Fruit fly (Drosophila melanogaster) whole organism, embryonic: Measurements from ENCODE around the gene CG32073.

ENCODE experiments used
- CG10431 ChIP-seq: fragments of 200-800 bp; sonication (Bioruptor generic); optimal IDR thresholded peaks from 3 replicates; lab custom pipeline; 2018; ENCODE audit warnings: missing biosample characterization, mild to moderate bottlenecking, missing genetic modification characterization
- CG11247 ChIP-seq: fragments of 200-800 bp; sonication (Bioruptor generic); IDR thresholded peaks from 2 replicates; pipeline ENCODE4 v1.3.6; 2022; ENCODE audit warnings: missing biosample characterization, missing genetic modification characterization
- CG11504 ChIP-seq: fragments of 200-800 bp; sonication (Bioruptor generic); optimal IDR thresholded peaks from 3 replicates; lab custom pipeline; 2019; ENCODE audit warnings: missing biosample characterization, mild to moderate bottlenecking, missing genetic modification characterization, moderate library complexity
- CG13424 ChIP-seq: fragments of 200-800 bp; sonication (Bioruptor generic); optimal IDR thresholded peaks from 2 replicates; lab custom pipeline; 2019; ENCODE audit warnings: missing biosample characterization, mild to moderate bottlenecking, missing genetic modification characterization, moderate library complexity
- CG13894 ChIP-seq: fragments of 200-800 bp; sonication (Bioruptor generic); optimal IDR thresholded peaks from 3 replicates; lab custom pipeline; 2018; ENCODE audit warnings: missing biosample characterization, mild to moderate bottlenecking, missing genetic modification characterization, moderate library complexity
- CG15696 ChIP-seq: fragments of 200-800 bp; sonication (Bioruptor generic); optimal IDR thresholded peaks from 2 replicates; lab custom pipeline; 2019; ENCODE audit warnings: missing biosample characterization, mild to moderate bottlenecking, missing genetic modification characterization, moderate library complexity
- CG16813 ChIP-seq: fragments of 200-800 bp; sonication (Bioruptor generic); IDR thresholded peaks from 3 replicates; pipeline ENCODE4 v1.3.6; 2022; ENCODE audit warnings: missing biosample characterization, missing genetic modification characterization; ENCODE audit not compliant: partially characterized antibody
- CG17186 ChIP-seq: fragments of 200-800 bp; sonication (Bioruptor generic); optimal IDR thresholded peaks from 3 replicates; lab custom pipeline; 2017; ENCODE audit warnings: missing biosample characterization, missing genetic modification reagents, missing genetic modification characterization
- CG17328 ChIP-seq: fragments of 200-800 bp; sonication (Bioruptor generic); IDR thresholded peaks from 2 replicates; pipeline ENCODE4 v1.3.6; 2022; ENCODE audit warnings: missing biosample characterization, missing genetic modification characterization
- CG18599 ChIP-seq: fragments of 200-800 bp; sonication (Bioruptor generic); optimal IDR thresholded peaks from 3 replicates; lab custom pipeline; 2017; ENCODE audit warnings: missing biosample characterization, missing genetic modification characterization, mild to moderate bottlenecking, moderate library complexity, missing genetic modification reagents
- CG2120 ChIP-seq: fragments of 200-800 bp; sonication (Bioruptor generic); optimal IDR thresholded peaks from 3 replicates; lab custom pipeline; 2016; ENCODE audit warnings: missing biosample characterization, missing genetic modification characterization
- CG30403 ChIP-seq: fragments of 200-800 bp; sonication (Bioruptor generic); optimal IDR thresholded peaks from 3 replicates; lab custom pipeline; 2016; ENCODE audit warnings: missing biosample characterization, missing genetic modification characterization
- CG4328 ChIP-seq: fragments of 200-800 bp; sonication (Bioruptor generic); optimal IDR thresholded peaks from 3 replicates; lab custom pipeline; 2017; ENCODE audit warnings: missing biosample characterization, missing genetic modification reagents, missing genetic modification characterization
- CG4617 ChIP-seq: fragments of 200-800 bp; sonication (Bioruptor generic); optimal IDR thresholded peaks from 3 replicates; lab custom pipeline; 2016; ENCODE audit warnings: missing biosample characterization, missing genetic modification characterization, borderline replicate concordance
- CG5245 ChIP-seq: fragments of 200-800 bp; sonication (Bioruptor generic); optimal IDR thresholded peaks from 3 replicates; lab custom pipeline; 2016; ENCODE audit warnings: missing biosample characterization, missing genetic modification characterization
- CG6654 ChIP-seq: fragments of 200-800 bp; sonication (Bioruptor generic); optimal IDR thresholded peaks from 2 replicates; lab custom pipeline; 2017; ENCODE audit warnings: missing biosample characterization, mild to moderate bottlenecking, missing genetic modification characterization
- CG9609 ChIP-seq: fragments of 200-800 bp; sonication (Bioruptor generic); optimal IDR thresholded peaks from 3 replicates; lab custom pipeline; 2016; ENCODE audit warnings: missing biosample characterization, missing genetic modification characterization
- CG9817 ChIP-seq: fragments of 200-800 bp; sonication (Bioruptor generic); optimal IDR thresholded peaks from 2 replicates; lab custom pipeline; 2018; ENCODE audit warnings: missing biosample characterization, mild to moderate bottlenecking, missing genetic modification characterization, moderate library complexity
- CHES-1-like ChIP-seq: fragments of 200-800 bp; sonication (Bioruptor generic); optimal IDR thresholded peaks from 2 replicates; lab custom pipeline; 2016; ENCODE audit warnings: missing biosample characterization, missing genetic modification characterization
- Dad ChIP-seq: fragments of 200-800 bp; sonication (Bioruptor generic); optimal IDR thresholded peaks from 3 replicates; lab custom pipeline; 2016; ENCODE audit warnings: missing biosample characterization, missing genetic modification characterization
- Dref ChIP-seq: fragments of 200-800 bp; sonication (Bioruptor generic); IDR thresholded peaks from 2 replicates; pipeline ENCODE4 v1.3.6; 2022; ENCODE audit warnings: missing biosample characterization, missing genetic modification characterization
- Elba2 ChIP-seq: fragments of 200-800 bp; sonication (Bioruptor generic); optimal IDR thresholded peaks from 3 replicates; lab custom pipeline; 2016; ENCODE audit warnings: missing biosample characterization, missing genetic modification characterization
- Fer2 ChIP-seq: fragments of 200-800 bp; sonication (Bioruptor generic); optimal IDR thresholded peaks from 2 replicates; lab custom pipeline; 2018; ENCODE audit warnings: missing biosample characterization, mild to moderate bottlenecking, missing genetic modification characterization, moderate library complexity
- Hey ChIP-seq: fragments of 200-800 bp; sonication (Bioruptor generic); optimal IDR thresholded peaks from 3 replicates; lab custom pipeline; 2018; ENCODE audit warnings: missing biosample characterization, mild to moderate bottlenecking, missing genetic modification characterization
- Hmx ChIP-seq: fragments of 200-800 bp; sonication (Bioruptor generic); optimal IDR thresholded peaks from 2 replicates; lab custom pipeline; 2016; ENCODE audit warnings: missing biosample characterization, missing genetic modification characterization
- Hr51 ChIP-seq, 2 experiments: fragments of 200-800 bp; sonication (Bioruptor generic); optimal IDR thresholded peaks; 2 replicates in 1 of 2; 3 replicates in 1 of 2; lab custom pipeline; 2016 to 2018; ENCODE audit warnings: missing biosample characterization in 2 of 2, missing genetic modification characterization in 2 of 2, mild to moderate bottlenecking in 1 of 2, moderate library complexity in 1 of 2
- Med ChIP-seq: fragments of 200-800 bp; sonication (Bioruptor generic); peaks from one replicate; lab custom pipeline; 2016; ENCODE audit warnings: missing biosample characterization, missing genetic modification characterization, mild to moderate bottlenecking, inconsistent platforms, moderate library complexity
- Nf-YB ChIP-seq: fragments of 200-800 bp; sonication (Bioruptor generic); optimal IDR thresholded peaks from 3 replicates; lab custom pipeline; 2019; ENCODE audit warnings: missing biosample characterization, mild to moderate bottlenecking, missing genetic modification characterization, moderate library complexity
- Ptx1 ChIP-seq: fragments of 200-800 bp; sonication (Bioruptor generic); IDR thresholded peaks from 2 replicates; pipeline ENCODE4 v1.3.6; 2022; ENCODE audit warnings: missing biosample characterization, missing genetic modification characterization
- Taf1 ChIP-seq: fragments of 200-800 bp; sonication (Bioruptor generic); IDR thresholded peaks from 2 replicates; pipeline ENCODE4 v1.3.6; 2022; ENCODE audit warnings: missing biosample characterization, missing genetic modification characterization
- Usf ChIP-seq: fragments of 200-800 bp; sonication (Bioruptor generic); optimal IDR thresholded peaks from 2 replicates; lab custom pipeline; 2017; ENCODE audit warnings: missing genotype, missing biosample characterization, missing genetic modification characterization
- bowl ChIP-seq: fragments of 200-800 bp; sonication (Bioruptor generic); IDR thresholded peaks from 2 replicates; pipeline ENCODE4 v1.3.6; 2022; ENCODE audit warnings: missing biosample characterization, missing genetic modification characterization
- bsh ChIP-seq, 2 experiments: fragments of 200-800 bp; sonication (Bioruptor generic); optimal IDR thresholded peaks; 2 replicates each; lab custom pipeline; 2017 to 2018; ENCODE audit warnings: mild to moderate bottlenecking in 2 of 2, missing biosample characterization in 2 of 2, missing genetic modification characterization in 2 of 2, moderate library complexity in 1 of 2
- ci ChIP-seq: fragments of 200-800 bp; sonication (Bioruptor generic); IDR thresholded peaks from 3 replicates; pipeline ENCODE4 v1.3.6; 2022; ENCODE audit warnings: missing biosample characterization, missing genetic modification characterization
- fd96Cb ChIP-seq: fragments of 200-800 bp; sonication (Bioruptor generic); optimal IDR thresholded peaks from 2 replicates; lab custom pipeline; 2018; ENCODE audit warnings: missing biosample characterization, mild to moderate bottlenecking, missing genetic modification characterization, moderate library complexity
- fu2 ChIP-seq: fragments of 200-800 bp; sonication (Bioruptor generic); optimal IDR thresholded peaks from 2 replicates; lab custom pipeline; 2016; ENCODE audit warnings: missing biosample characterization, missing genetic modification characterization
- grau ChIP-seq: fragments of 200-800 bp; optimal IDR thresholded peaks from 3 replicates; lab custom pipeline; 2019; ENCODE audit warnings: missing biosample characterization, mild to moderate bottlenecking, missing genetic modification characterization, moderate library complexity
- ken ChIP-seq: fragments of 200-800 bp; sonication (Bioruptor generic); IDR thresholded peaks from 3 replicates; pipeline ENCODE4 v1.3.6; 2022; ENCODE audit warnings: missing biosample characterization, missing genetic modification characterization
- lab ChIP-seq: fragments of 200-800 bp; sonication (Bioruptor generic); optimal IDR thresholded peaks from 3 replicates; lab custom pipeline; 2017; ENCODE audit warnings: missing biosample characterization, missing genetic modification characterization, mild to moderate bottlenecking, moderate library complexity, missing genetic modification reagents
- lilli ChIP-seq: fragments of 200-800 bp; sonication (Bioruptor generic); optimal IDR thresholded peaks from 3 replicates; lab custom pipeline; 2016; ENCODE audit warnings: missing biosample characterization, missing genetic modification characterization
- pan ChIP-seq, 4 experiments: fragments of >200 bp in 3 of 4; fragments of 200-800 bp in 1 of 4; sonication (Bioruptor generic) in 1 of 4; optimal IDR thresholded peaks in 3 of 4; IDR thresholded peaks in 1 of 4; 2 replicates each; pipeline versions ENCODE4 v1.3.6 to Lab custom; 2017 to 2022; ENCODE audit warnings: missing biosample characterization in 2 of 4, missing genetic modification characterization in 2 of 4, mixed read lengths in 1 of 4
- pho ChIP-seq: fragments of 200-800 bp; sonication (Bioruptor generic); optimal IDR thresholded peaks from 2 replicates; lab custom pipeline; 2016; ENCODE audit warnings: missing biosample characterization, missing genetic modification characterization
- pum ChIP-seq: fragments of 200-800 bp; sonication (Bioruptor generic); optimal IDR thresholded peaks from 2 replicates; lab custom pipeline; 2016; ENCODE audit warnings: missing biosample characterization, missing genetic modification characterization
- shn ChIP-seq: fragments of 200-800 bp; sonication (Bioruptor generic); optimal IDR thresholded peaks from 3 replicates; lab custom pipeline; 2016; ENCODE audit warnings: missing biosample characterization, missing genetic modification characterization
- sob ChIP-seq: fragments of 200-800 bp; sonication (Bioruptor generic); IDR thresholded peaks from 2 replicates; pipeline ENCODE4 v1.3.6; 2022; ENCODE audit warnings: missing biosample characterization, missing genetic modification characterization
- sqz ChIP-seq: fragments of 200-800 bp; sonication (Bioruptor generic); optimal IDR thresholded peaks from 3 replicates; lab custom pipeline; 2018; ENCODE audit warnings: missing biosample characterization, mild to moderate bottlenecking, missing genetic modification characterization
- z ChIP-seq: fragments of 200-800 bp; sonication (Bioruptor generic); IDR thresholded peaks from 3 replicates; pipeline ENCODE4 v1.3.6; 2022; ENCODE audit warnings: missing biosample characterization, missing genetic modification characterization
- zfh2 ChIP-seq: fragments of 200-800 bp; sonication (Bioruptor generic); optimal IDR thresholded peaks from 2 replicates; lab custom pipeline; 2016; ENCODE audit warnings: missing biosample characterization, missing genetic modification characterization

CG32073 gene

dm6 chr3L:11091943-11092609, 15.3 kb downstream of the CG32073 start (continued):
- TF ChIP-seq CG16813 (GFP tag; lab: Robert Waterston, UW) (0 out of 3 replicates have a peak, but pooled peaks have one; percentile 30), ken (peak; percentile 73), Dad (GFP tag; lab: Kevin White, UChicago) (peak; percentile 58), CG11504 (tag; lab: Kevin White, UChicago) (peak; percentile 7), CG9817 (peak; percentile 10), CG17328 (GFP tag; lab: Robert Waterston, UW) (peak; percentile 42; the same call in 1 of the 2 replicates), pho (peak; percentile 48), Hr51 (GFP tag; optimal IDR thresholded peaks at IDR 0.05; lab: Kevin White, UChicago) (peak in 1 of 2 experiments; percentile 66), CG18599 (GFP tag; lab: Kevin White, UChicago) (peak; percentile 47), grau (peak; percentile 79), fu2 (GFP tag; lab: Kevin White, UChicago) (peak; percentile 34), lilli (GFP tag; lab: Kevin White, UChicago) (peak; percentile 30), CHES-1-like (GFP tag; lab: Kevin White, UChicago) (peak; percentile 63), Fer2 (tag; lab: Kevin White, UChicago) (no peak), Dref (GFP tag; lab: Robert Waterston, UW) (no peak), Elba2 (GFP tag; lab: Kevin White, UChicago) (peak; percentile 27), fd96Cb (tag; lab: Kevin White, UChicago) (no peak), CG17186 (peak; percentile 27), CG5245 (GFP tag; lab: Kevin White, UChicago) (peak; percentile 29), pum (peak; percentile 61), CG15696 (tag; lab: Kevin White, UChicago) (no peak), Hey (tag; lab: Kevin White, UChicago) (no peak), CG13894 (tag; lab: Kevin White, UChicago) (no peak), Ptx1 (peak; percentile 30; the same call in 1 of the 2 replicates), sob (GFP tag; lab: Robert Waterston, UW) (peak; percentile 78), pan (optimal IDR thresholded peaks at IDR 0.05; lab: Kevin White, UChicago) (no peak), pan (GFP tag; optimal IDR thresholded peaks at IDR 0.05 in 1 of 2, IDR thresholded peaks at IDR 0.05 in 1 of 2) (peak in 1 of 2 experiments; percentile 64), zfh2 (GFP tag; lab: Kevin White, UChicago) (peak; percentile 51), z (GFP tag; lab: Robert Waterston, UW) (no peak), Nf-YB (GFP tag; lab: Kevin White, UChicago) (peak; percentile 3), bsh (GFP tag; optimal IDR thresholded peaks at IDR 0.05; lab: Kevin White, UChicago) (peak in 1 of 2 experiments; percentile 34), CG4328 (GFP tag; lab: Kevin White, UChicago) (peak; percentile 35), Med (GFP tag; lab: Kevin White, UChicago) (peak; percentile 92), CG4617 (GFP tag; lab: Kevin White, UChicago) (peak; percentile 94), CG10431 (GFP tag; lab: Kevin White, UChicago) (peak; percentile 51), lab (GFP tag; lab: Kevin White, UChicago) (peak; percentile 80), CG13424 (tag; lab: Kevin White, UChicago) (no peak), Usf (GFP tag; lab: Kevin White, UChicago) (no peak), ci (GFP tag; lab: Robert Waterston, UW) (peak; percentile 77; the same call in 2 of the 3 replicates), CG9609 (GFP tag; lab: Kevin White, UChicago) (peak; percentile 22), shn (GFP tag; lab: Kevin White, UChicago) (peak; percentile 51), Taf1 (0 out of 2 replicates have a peak, but pooled peaks have one; percentile 21), CG6654 (GFP tag; lab: Kevin White, UChicago) (peak; percentile 14), CG30403 (GFP tag; lab: Kevin White, UChicago) (peak; percentile 53), CG2120 (GFP tag; lab: Kevin White, UChicago) (peak; percentile 48), Hmx (no peak), CG11247 (peak; percentile 68), bowl (no peak), sqz (GFP tag; lab: Kevin White, UChicago) (peak; percentile 56)
